Worm (Caenorhabditis elegans): Measurements from ENCODE around the gene fbxa-218.

The fbxa-218 gene

ce11 chrIII:12455651-12456420 is 19.5 kb downstream of the fbxa-218 start:
- no peak for TF ChIP-seq W03F9.2 (tag; optimal IDR thresholded peaks at IDR 0.05)
- no peak for TF ChIP-seq dao-5 (tag; optimal IDR thresholded peaks at IDR 0.05)
- no peak for TF ChIP-seq him-1 (tag; optimal IDR thresholded peaks at IDR 0.05)

ce11 chrIII:12456801-12457647 is 20.7 kb downstream of the fbxa-218 start, which contains the start of the genes scav-3 and Y49E10.21:
Gene scav-3 (minus strand): TSS chrIII:12456850.
Gene Y49E10.21 (plus strand): TSS chrIII:12457597.
- TF ChIP-seq W03F9.2 (tag; optimal IDR thresholded peaks at IDR 0.05) = peak; percentile 44
- TF ChIP-seq dao-5 (tag; optimal IDR thresholded peaks at IDR 0.05) = no peak

ce11 chrIII:12458970-12459369 is 22.7 kb downstream of the fbxa-218 start:
- no peak for TF ChIP-seq dao-5 (tag; optimal IDR thresholded peaks at IDR 0.05)
- TF ChIP-seq him-1 (tag; optimal IDR thresholded peaks at IDR 0.05) = no peak
- TF ChIP-seq W03F9.2 (tag; optimal IDR thresholded peaks at IDR 0.05) = no peak

ce11 chrIII:12466310-12466709 is 30.0 kb downstream of the fbxa-218 start, which contains the start of gene pstk-1:
Gene pstk-1 (plus strand): TSS chrIII:12466610.
- TF ChIP-seq W03F9.2 (tag; optimal IDR thresholded peaks at IDR 0.05) (no peak), dao-5 (tag; optimal IDR thresholded peaks at IDR 0.05) (no peak), him-1 (tag; optimal IDR thresholded peaks at IDR 0.05) (no peak)

- TF ChIP-seq dao-5 (tag; optimal IDR thresholded peaks at IDR 0.05) (no peak), W03F9.2 (tag; optimal IDR thresholded peaks at IDR 0.05) (no peak), him-1 (tag; optimal IDR thresholded peaks at IDR 0.05) (no peak)
Observed at ce11 chrIII:12468869-12469268, 32.6 kb downstream of the fbxa-218 start, which contains the start of gene Y49E10.29. Gene Y49E10.29 (plus strand): TSS chrIII:12469169.

- TF ChIP-seq W03F9.2 (tag; optimal IDR thresholded peaks at IDR 0.05) = no peak
- TF ChIP-seq him-1 (tag; optimal IDR thresholded peaks at IDR 0.05) = no peak
- no peak for TF ChIP-seq dao-5 (tag; optimal IDR thresholded peaks at IDR 0.05)
Observed at ce11 chrIII:12469800-12470199, 33.5 kb downstream of the fbxa-218 start.

ce11 chrIII:12470589-12470988 is 34.3 kb downstream of the fbxa-218 start:
- TF ChIP-seq dao-5 (tag; optimal IDR thresholded peaks at IDR 0.05) = no peak
- no peak for TF ChIP-seq W03F9.2 (tag; optimal IDR thresholded peaks at IDR 0.05)
- no peak for TF ChIP-seq him-1 (tag; optimal IDR thresholded peaks at IDR 0.05)

ce11 chrIII:12472497-12472896 is 36.2 kb downstream of the fbxa-218 start, which contains the start of gene cccp-1:
Gene cccp-1 (plus strand): TSS chrIII:12472873.
- peak; percentile 49 for TF ChIP-seq him-1 (tag; optimal IDR thresholded peaks at IDR 0.05)
- TF ChIP-seq dao-5 (tag; optimal IDR thresholded peaks at IDR 0.05) = no peak

- TF ChIP-seq dao-5 (tag; optimal IDR thresholded peaks at IDR 0.05) (no peak), him-1 (tag; optimal IDR thresholded peaks at IDR 0.05) (no peak), W03F9.2 (tag; optimal IDR thresholded peaks at IDR 0.05) (no peak)
Observed at ce11 chrIII:12484432-12484831, 48.1 kb downstream of the fbxa-218 start, which contains the start of gene arrd-16. Gene arrd-16 (plus strand): TSS chrIII:12484732.
